Worm (Caenorhabditis elegans) whole organism, L1 larva: ENCODE measurements around the gene col-127.

ENCODE experiments used
- C04F5.9 ChIP-seq: sonication (generic microtip); optimal IDR thresholded peaks from 2 replicates; lab custom pipeline; 2016; ENCODE audit warnings: missing genetic modification characterization, missing compliant biosample characterization
- C16A3.4 ChIP-seq: fragments of 150-350 bp; optimal IDR thresholded peaks from 2 replicates; lab custom pipeline; 2014; ENCODE audit warnings: missing biosample characterization, missing genetic modification characterization
- aha-1 ChIP-seq: fragments of 150-350 bp; optimal IDR thresholded peaks from 2 replicates; lab custom pipeline; 2014; ENCODE audit warnings: missing biosample characterization, missing genetic modification characterization
- ama-1 ChIP-seq: fragments of 150-350 bp; optimal IDR thresholded peaks from 2 replicates; lab custom pipeline; 2014
- blmp-1 ChIP-seq: fragments of 150-350 bp; optimal IDR thresholded peaks from 2 replicates; lab custom pipeline; 2014; ENCODE audit warnings: missing biosample characterization, missing genetic modification characterization
- ceh-88 ChIP-seq: fragments of 200-800 bp; sonication (Bioruptor generic); IDR thresholded peaks from 2 replicates; pipeline ENCODE4 v1.3.6; 2022; ENCODE audit warnings: missing genetic modification characterization, missing compliant biosample characterization
- ceh-90 ChIP-seq: sonication (generic microtip); optimal IDR thresholded peaks from 2 replicates; lab custom pipeline; 2016; ENCODE audit warnings: missing genetic modification characterization, missing compliant biosample characterization
- ces-1 ChIP-seq: fragments of 150-350 bp; optimal IDR thresholded peaks from 2 replicates; lab custom pipeline; 2014; ENCODE audit warnings: missing biosample characterization, missing genetic modification reagents, missing genetic modification characterization
- dpl-1 ChIP-seq, 3 experiments: fragments of 150-350 bp in 2 of 3; sonication (generic microtip) in 1 of 3; optimal IDR thresholded peaks; 2 replicates each; lab custom pipeline; 2014 to 2017; ENCODE audit warnings: missing biosample characterization in 3 of 3, missing genetic modification characterization in 3 of 3, missing genetic modification reagents in 3 of 3
- egl-27 ChIP-seq, 2 experiments: fragments of 150-350 bp in 1 of 2; sonication (generic microtip); optimal IDR thresholded peaks; 3 replicates each; lab custom pipeline; 2017 to 2018; ENCODE audit warnings: missing biosample characterization in 2 of 2, missing genetic modification characterization in 2 of 2, missing genetic modification reagents in 2 of 2
- elt-3 ChIP-seq, 6 experiments: fragments of 150-350 bp in 1 of 6; sonication (generic microtip); optimal IDR thresholded peaks; 2 replicates each; lab custom pipeline; 2017 to 2018; ENCODE audit warnings: missing biosample characterization in 6 of 6, missing genetic modification characterization in 6 of 6, inconsistent platforms in 1 of 6
- fkh-4 ChIP-seq: sonication (generic microtip); optimal IDR thresholded peaks from 2 replicates; lab custom pipeline; 2016; ENCODE audit warnings: missing compliant biosample characterization, missing genetic modification characterization, borderline replicate concordance
- grh-1 ChIP-seq: fragments of 200-800 bp; sonication (Bioruptor generic); IDR thresholded peaks from 2 replicates; pipeline ENCODE4 v1.3.6; 2022; ENCODE audit warnings: missing genetic modification reagents, missing genetic modification characterization, missing compliant biosample characterization
- hlh-17 ChIP-seq: fragments of 200-800 bp; sonication (Bioruptor generic); optimal IDR thresholded peaks from 2 replicates; lab custom pipeline; 2018; ENCODE audit warnings: missing genetic modification characterization, mild to moderate bottlenecking, missing compliant biosample characterization, moderate library complexity, borderline replicate concordance
- hpl-2 ChIP-seq: fragments of 150-350 bp; optimal IDR thresholded peaks from 2 replicates; lab custom pipeline; 2014; ENCODE audit warnings: missing biosample characterization, missing genetic modification reagents, missing genetic modification characterization
- jun-1 ChIP-seq: fragments of 150-350 bp; optimal IDR thresholded peaks from 2 replicates; lab custom pipeline; 2014; ENCODE audit warnings: missing biosample characterization, missing genetic modification reagents, missing genetic modification characterization
- lin-14 ChIP-seq: fragments of 200-800 bp; sonication (Bioruptor generic); optimal IDR thresholded peaks from 2 replicates; lab custom pipeline; 2018; ENCODE audit warnings: mild to moderate bottlenecking, missing genetic modification characterization, moderate library complexity, missing compliant biosample characterization
- lin-15B ChIP-seq: fragments of 150-350 bp; sonication (generic microtip); optimal IDR thresholded peaks from 3 replicates; lab custom pipeline; 2014; ENCODE audit warnings: missing biosample characterization, missing genetic modification characterization
- lin-35 ChIP-seq, 2 experiments: fragments of 150-350 bp; optimal IDR thresholded peaks; 2 replicates each; lab custom pipeline; 2014; ENCODE audit warnings: missing biosample characterization in 2 of 2, missing genetic modification characterization in 2 of 2, missing genetic modification reagents in 2 of 2
- lin-39 ChIP-seq: fragments of 150-350 bp; optimal IDR thresholded peaks from 2 replicates; lab custom pipeline; 2014; ENCODE audit warnings: missing biosample characterization, missing genetic modification reagents, missing genetic modification characterization
- lsy-2 ChIP-seq, 2 experiments: fragments of 150-350 bp; optimal IDR thresholded peaks; 2 replicates each; lab custom pipeline; 2014; ENCODE audit warnings: missing biosample characterization in 2 of 2, missing genetic modification characterization in 2 of 2
- mef-2 ChIP-seq: fragments of 150-350 bp; optimal IDR thresholded peaks from 2 replicates; lab custom pipeline; 2014; ENCODE audit warnings: missing biosample characterization, missing genetic modification characterization
- mep-1 ChIP-seq: fragments of 150-350 bp; optimal IDR thresholded peaks from 2 replicates; lab custom pipeline; 2014; ENCODE audit warnings: missing biosample characterization, missing genetic modification characterization
- nhr-12 ChIP-seq: sonication (generic microtip); optimal IDR thresholded peaks from 2 replicates; lab custom pipeline; 2017; ENCODE audit warnings: missing biosample characterization, missing genetic modification characterization
- nhr-19 ChIP-seq: fragments of 200-800 bp; sonication (Bioruptor generic); conservative IDR thresholded peaks from 2 replicates; pipeline ENCODE4 v1.3.6; 2022; ENCODE audit warnings: missing genetic modification characterization, missing compliant biosample characterization
- nhr-20 ChIP-seq: sonication (generic microtip); optimal IDR thresholded peaks from 2 replicates; lab custom pipeline; 2016; ENCODE audit warnings: mild to moderate bottlenecking, missing genetic modification characterization, missing compliant biosample characterization
- nhr-237 ChIP-seq: fragments of 150-350 bp; optimal IDR thresholded peaks from 2 replicates; lab custom pipeline; 2014; ENCODE audit warnings: missing biosample characterization, missing genetic modification characterization
- nhr-28 ChIP-seq: fragments of 150-350 bp; optimal IDR thresholded peaks from 2 replicates; lab custom pipeline; 2014; ENCODE audit warnings: missing biosample characterization, missing genetic modification characterization
- nhr-47 ChIP-seq: sonication (generic microtip); optimal IDR thresholded peaks from 2 replicates; lab custom pipeline; 2016; ENCODE audit warnings: mild to moderate bottlenecking, missing genetic modification characterization, moderate library complexity, missing compliant biosample characterization
- nhr-71 ChIP-seq: sonication (generic microtip); optimal IDR thresholded peaks from 2 replicates; lab custom pipeline; 2016; ENCODE audit warnings: mild to moderate bottlenecking, missing genetic modification characterization, moderate library complexity, missing compliant biosample characterization
- nhr-76 ChIP-seq: sonication (generic microtip); optimal IDR thresholded peaks from 2 replicates; lab custom pipeline; 2017; ENCODE audit warnings: missing biosample characterization, missing genetic modification characterization
- nhr-84 ChIP-seq: sonication (generic microtip); optimal IDR thresholded peaks from 2 replicates; lab custom pipeline; 2017; ENCODE audit warnings: missing biosample characterization, missing genetic modification characterization
- nhr-85 ChIP-seq: sonication (generic microtip); peaks from one replicate; lab custom pipeline; 2016; ENCODE audit warnings: missing genetic modification characterization, inconsistent platforms, missing compliant biosample characterization
- nhr-90 ChIP-seq: sonication (generic microtip); optimal IDR thresholded peaks from 2 replicates; lab custom pipeline; 2016; ENCODE audit warnings: mild to moderate bottlenecking, missing genetic modification characterization, missing compliant biosample characterization; ENCODE audit not compliant: poor library complexity
- skn-1 ChIP-seq: fragments of 150-350 bp; optimal IDR thresholded peaks from 2 replicates; lab custom pipeline; 2014; ENCODE audit warnings: missing biosample characterization, missing genetic modification characterization
- snu-23 ChIP-seq: sonication (generic microtip); optimal IDR thresholded peaks from 2 replicates; lab custom pipeline; 2016; ENCODE audit warnings: missing genetic modification characterization, missing compliant biosample characterization
- sox-4 ChIP-seq: sonication (generic microtip); optimal IDR thresholded peaks from 2 replicates; lab custom pipeline; 2016; ENCODE audit warnings: missing genetic modification characterization, missing compliant biosample characterization
- sptf-1 ChIP-seq: fragments of 150-350 bp; optimal IDR thresholded peaks from 2 replicates; lab custom pipeline; 2014; ENCODE audit warnings: missing biosample characterization, missing genetic modification characterization
- sup-37 ChIP-seq: fragments of 200-800 bp; sonication (Bioruptor generic); optimal IDR thresholded peaks from 2 replicates; lab custom pipeline; 2018; ENCODE audit warnings: mild to moderate bottlenecking, missing genetic modification characterization, missing compliant biosample characterization
- swsn-7 ChIP-seq: sonication (generic microtip); optimal IDR thresholded peaks from 2 replicates; lab custom pipeline; 2016; ENCODE audit warnings: missing genetic modification characterization, missing compliant biosample characterization
- tbx-2 ChIP-seq: sonication (generic microtip); optimal IDR thresholded peaks from 2 replicates; lab custom pipeline; 2016; ENCODE audit warnings: missing genetic modification characterization, missing compliant biosample characterization
- vab-15 ChIP-seq: sonication (generic microtip); optimal IDR thresholded peaks from 2 replicates; lab custom pipeline; 2017; ENCODE audit warnings: missing genotype, mild to moderate bottlenecking, missing genetic modification characterization, missing compliant biosample characterization
- zag-1 ChIP-seq: fragments of 150-350 bp; optimal IDR thresholded peaks from 2 replicates; lab custom pipeline; 2014; ENCODE audit warnings: missing biosample characterization, missing genetic modification characterization
- zip-4 ChIP-seq: fragments of 200-800 bp; sonication (Bioruptor generic); optimal IDR thresholded peaks from 2 replicates; lab custom pipeline; 2018; ENCODE audit warnings: mild to moderate bottlenecking, missing genetic modification characterization, moderate library complexity, missing compliant biosample characterization
- ztf-11 ChIP-seq, 2 experiments: sonication (generic microtip); optimal IDR thresholded peaks; 2 replicates each; lab custom pipeline; 2016 to 2017; ENCODE audit warnings: missing genetic modification characterization in 2 of 2, missing biosample characterization in 1 of 2, missing compliant biosample characterization in 1 of 2

col-127 gene

DNA sequence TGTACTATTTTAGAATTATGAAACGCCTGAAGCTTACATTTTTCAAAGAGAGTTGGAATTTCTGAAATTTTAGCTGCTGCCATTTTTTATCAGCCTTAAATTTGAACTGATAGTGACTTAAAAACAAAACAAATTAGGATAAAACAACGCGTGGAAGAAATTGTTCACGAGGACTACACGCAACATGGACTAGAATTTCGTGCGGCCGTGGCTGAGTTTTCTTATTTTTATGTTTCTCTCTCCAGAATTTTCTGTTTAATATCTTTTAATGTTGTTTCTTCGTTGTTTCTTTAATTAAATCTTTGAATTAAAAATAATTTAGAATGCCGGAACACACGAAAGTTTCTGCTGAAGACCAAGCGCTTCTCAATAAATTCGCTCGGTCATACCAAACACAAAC is 48.9 kb upstream of the col-127 start, which contains the start of the genes B0035.3, B0035.22 and pfd-4 (continued):
- TF ChIP-seq fkh-4 (tag; lab: Kevin White, UChicago) (peak; percentile 84), blmp-1 (tag; lab: Kevin White, UChicago) (peak; percentile 39), aha-1 (tag; lab: Kevin White, UChicago) (no peak), mep-1 (tag; lab: Kevin White, UChicago) (peak; percentile 66), nhr-19 (GFP tag; lab: Robert Waterston, UW) (peak; percentile 58), nhr-71 (tag; lab: Kevin White, UChicago) (peak; percentile 82), hpl-2 (GFP tag; lab: Kevin White, UChicago) (no peak), grh-1 (no peak), lsy-2 (tag; optimal IDR thresholded peaks at IDR 0.05; lab: Kevin White, UChicago) (peak; percentile 70 to 79), jun-1 (no peak), nhr-28 (no peak), skn-1 (tag; lab: Kevin White, UChicago) (no peak), C04F5.9 (peak; percentile 73), lin-35 (GFP tag; optimal IDR thresholded peaks at IDR 0.05; lab: Kevin White, UChicago) (peak; percentile 35 to 50), nhr-84 (tag; lab: Kevin White, UChicago) (no peak), ama-1 (no peak), swsn-7 (tag; lab: Kevin White, UChicago) (peak; percentile 77), C16A3.4 (tag; lab: Kevin White, UChicago) (peak; percentile 33), elt-3 (tag; optimal IDR thresholded peaks at IDR 0.05; lab: Kevin White, UChicago) (peak in 2 of 6 experiments; percentile 16 to 54), nhr-47 (tag; lab: Kevin White, UChicago) (peak; percentile 82), lin-39 (tag; lab: Kevin White, UChicago) (no peak), ceh-90 (tag; lab: Kevin White, UChicago) (peak; percentile 87), lin-15B (tag; lab: Kevin White, UChicago) (peak; percentile 77), nhr-90 (peak; percentile 86), nhr-20 (peak; percentile 70), vab-15 (tag; lab: Kevin White, UChicago) (no peak), nhr-85 (tag; lab: Kevin White, UChicago) (peak; percentile 84), lin-14 (peak; percentile 74), nhr-237 (no peak), ceh-88 (GFP tag; lab: Robert Waterston, UW) (no peak), hlh-17 (no peak), sptf-1 (tag; lab: Kevin White, UChicago) (no peak), mef-2 (tag; lab: Kevin White, UChicago) (no peak), ces-1 (no peak), nhr-12 (tag; lab: Kevin White, UChicago) (no peak), ztf-11 (tag; optimal IDR thresholded peaks at IDR 0.05; lab: Kevin White, UChicago) (peak in 1 of 2 experiments; percentile 83), tbx-2 (tag; lab: Kevin White, UChicago) (peak; percentile 82), sup-37 (GFP tag; lab: Kevin White, UChicago) (no peak), zag-1 (tag; lab: Kevin White, UChicago) (no peak), nhr-76 (tag; lab: Kevin White, UChicago) (no peak), sox-4 (peak; percentile 67), egl-27 (tag; optimal IDR thresholded peaks at IDR 0.05; lab: Kevin White, UChicago) (no peak), dpl-1 (GFP tag; optimal IDR thresholded peaks at IDR 0.05; lab: Kevin White, UChicago) (peak; percentile 41 to 57 (median 45)), snu-23 (GFP tag; lab: Kevin White, UChicago) (peak; percentile 76), zip-4 (no peak)
